Worm (Caenorhabditis elegans): ENCODE data around the gene Y94H6A.12.
A peak's percentile ranks its signal among the peaks of the same experiment; 100 is the strongest.

ce11 chrIV:2709590-2710201 lies 3.1 kb downstream of the Y94H6A.12 start:
- TF ChIP-seq C34F6.9 (tag; optimal IDR thresholded peaks at IDR 0.05) (no peak), unc-55 (GFP tag; optimal IDR thresholded peaks at IDR 0.05) (peak; percentile 25), elt-3 (tag; optimal IDR thresholded peaks at IDR 0.05) (no peak), gmeb-1 (tag; optimal IDR thresholded peaks at IDR 0.05) (peak; percentile 12), nhr-11 (tag; optimal IDR thresholded peaks at IDR 0.05) (no peak), mab-5 (tag; optimal IDR thresholded peaks at IDR 0.05) (no peak), ZK546.5 (tag; optimal IDR thresholded peaks at IDR 0.05) (no peak), unc-39 (tag; optimal IDR thresholded peaks at IDR 0.05) (no peak)

Measured in whole organism, L2 larva.